Worm (Caenorhabditis elegans): Measurements from ENCODE around the gene C09E7.7.

DNA sequence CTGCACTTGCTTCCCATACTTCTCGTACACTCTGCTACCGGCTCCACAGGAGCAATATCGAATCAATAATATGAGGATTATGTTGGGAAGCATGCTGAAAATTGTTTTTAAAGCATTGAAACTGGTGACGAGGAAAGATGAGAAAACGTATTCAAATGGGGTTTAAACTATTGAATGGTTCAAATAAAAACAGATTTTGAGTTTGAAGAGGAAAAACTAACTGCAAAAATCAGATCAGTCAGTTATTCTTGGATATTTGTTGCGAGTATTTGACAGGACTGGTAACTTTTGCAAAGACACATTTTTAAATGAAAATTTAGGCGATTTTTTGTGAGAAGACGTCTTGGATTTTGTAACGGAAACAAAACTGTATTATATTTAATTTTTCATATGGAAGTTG lies 36.4 kb downstream of the C09E7.7 start, which contains the start of gene acr-5:
- TF ChIP-seq ztf-29 (GFP tag; IDR thresholded peaks at IDR 0.05): no peak
- TF ChIP-seq klf-2 (GFP tag; conservative IDR thresholded peaks at IDR 0.05): no peak

Data from whole organism, midembryonic.